Fruit fly (Drosophila melanogaster): ENCODE results near the gene CG13670.

DNA sequence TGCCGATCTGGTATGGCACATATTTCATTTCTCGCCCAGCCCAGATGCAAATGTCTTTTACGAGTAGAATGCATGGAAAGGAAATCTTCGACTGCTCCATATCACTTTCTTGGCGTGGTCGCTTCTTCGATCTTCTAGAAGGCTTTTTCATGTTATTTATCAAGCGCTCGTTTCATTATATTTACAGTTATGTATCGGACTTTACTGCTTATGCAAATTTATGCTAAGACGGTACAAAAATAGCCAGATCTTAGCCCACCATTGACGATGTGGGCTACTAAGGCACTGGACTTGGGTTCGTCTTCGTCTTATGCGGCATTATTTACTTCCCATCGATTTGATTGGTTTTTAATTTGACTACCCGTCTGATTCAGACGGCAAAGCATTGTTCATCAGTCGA is 42.7 kb downstream of the CG13670 start:
- TF ChIP-seq fru (GFP tag; optimal IDR thresholded peaks at IDR 0.05): no peak
- no peak for TF ChIP-seq Vsx2 (GFP tag; optimal IDR thresholded peaks at IDR 0.05; ENCODE audit: partially characterized antibody)
- TF ChIP-seq h (GFP tag; optimal IDR thresholded peaks at IDR 0.05): no peak
- no peak for TF ChIP-seq Hnf4 (GFP tag; optimal IDR thresholded peaks at IDR 0.05)
- TF ChIP-seq pan (optimal IDR thresholded peaks at IDR 0.05): no peak
- no peak for TF ChIP-seq Abd-B (GFP tag; optimal IDR thresholded peaks at IDR 0.05)
- TF ChIP-seq lola (GFP tag; optimal IDR thresholded peaks at IDR 0.05): no peak
- no peak for TF ChIP-seq Mio (GFP tag; optimal IDR thresholded peaks at IDR 0.05)
- no peak for TF ChIP-seq psq (GFP tag; optimal IDR thresholded peaks at IDR 0.05)
- TF ChIP-seq Dif (GFP tag; optimal IDR thresholded peaks at IDR 0.05; ENCODE audit: partially characterized antibody): no peak
- no peak for TF ChIP-seq woc (GFP tag; optimal IDR thresholded peaks at IDR 0.05)
- TF ChIP-seq rgr (GFP tag; optimal IDR thresholded peaks at IDR 0.05): no peak
- no peak for TF ChIP-seq ey (GFP tag; optimal IDR thresholded peaks at IDR 0.05)
- no peak for TF ChIP-seq br (GFP tag; optimal IDR thresholded peaks at IDR 0.05)
